Worm (Caenorhabditis elegans): Measurements from ENCODE around the gene F59B10.4.

ce11 chrII:10554972-10555371 lies 36.1 kb upstream of the F59B10.4 start, which contains the start of gene mnk-1:
- TF ChIP-seq lir-1 (GFP tag; conservative IDR thresholded peaks at IDR 0.05) (no peak), nfya-1 (tag; optimal IDR thresholded peaks at IDR 0.05; ENCODE audit: borderline replicate concordance, insufficient read depth) (no peak), lag-1 (GFP tag; IDR thresholded peaks at IDR 0.05) (no peak), ZK185.1 (tag; optimal IDR thresholded peaks at IDR 0.05; ENCODE audit: poor library complexity, severe bottlenecking) (no peak), fkh-3 (tag; optimal IDR thresholded peaks at IDR 0.05) (no peak), F49E8.2 (tag; optimal IDR thresholded peaks at IDR 0.05; ENCODE audit: insufficient read depth) (no peak), lsy-27 (tag; optimal IDR thresholded peaks at IDR 0.05; ENCODE audit: borderline replicate concordance, insufficient read depth) (no peak), snpc-1.3 (tag; optimal IDR thresholded peaks at IDR 0.05; ENCODE audit: insufficient read depth) (no peak)
